Worm (Caenorhabditis elegans): ENCODE results near the gene ucp-4.

ucp-4 gene

ce11 chrV:9355371-9355770 is 21.3 kb downstream of the ucp-4 start, which contains the start of gene ttr-40:
Gene ttr-40 (minus strand): TSS chrV:9355471.
- no peak for TF ChIP-seq nhr-10 (tag; optimal IDR thresholded peaks at IDR 0.05)
- no peak for TF ChIP-seq mdl-1 (tag; optimal IDR thresholded peaks at IDR 0.05)
- no peak for TF ChIP-seq ztf-11 (tag; optimal IDR thresholded peaks at IDR 0.05)
- no peak for TF ChIP-seq snpc-4 (tag; optimal IDR thresholded peaks at IDR 0.05)
- no peak for TF ChIP-seq elt-1 (tag; optimal IDR thresholded peaks at IDR 0.05)
- TF ChIP-seq nhr-77 (tag; optimal IDR thresholded peaks at IDR 0.05), result no peak

- no peak for TF ChIP-seq mab-5 (tag; optimal IDR thresholded peaks at IDR 0.05)
- TF ChIP-seq gmeb-1 (tag; optimal IDR thresholded peaks at IDR 0.05), result no peak
- peak; percentile 59 for TF ChIP-seq fos-1 (tag; optimal IDR thresholded peaks at IDR 0.05)
- no peak for TF ChIP-seq R02D3.7 (tag; optimal IDR thresholded peaks at IDR 0.05)
These were observed 22.2 kb downstream of the ucp-4 start, which contains the start of gene ttr-49 for ce11 chrV:9356345-9356744. Gene ttr-49 (minus strand): TSS chrV:9356515.

ce11 chrV:9359674-9360073 is 25.6 kb downstream of the ucp-4 start, which contains the start of gene gpa-3:
Gene gpa-3 (minus strand): TSS chrV:9359774.
- TF ChIP-seq peb-1 (tag; optimal IDR thresholded peaks at IDR 0.05) (no peak), blmp-1 (tag; optimal IDR thresholded peaks at IDR 0.05; ENCODE audit: insufficient read depth) (no peak), alr-1 (tag; optimal IDR thresholded peaks at IDR 0.05) (no peak), mdl-1 (tag; optimal IDR thresholded peaks at IDR 0.05) (no peak), nhr-77 (tag; optimal IDR thresholded peaks at IDR 0.05) (no peak), F13H6.1 (tag; optimal IDR thresholded peaks at IDR 0.05) (no peak), nhr-23 (tag; optimal IDR thresholded peaks at IDR 0.05) (no peak)

DNA sequence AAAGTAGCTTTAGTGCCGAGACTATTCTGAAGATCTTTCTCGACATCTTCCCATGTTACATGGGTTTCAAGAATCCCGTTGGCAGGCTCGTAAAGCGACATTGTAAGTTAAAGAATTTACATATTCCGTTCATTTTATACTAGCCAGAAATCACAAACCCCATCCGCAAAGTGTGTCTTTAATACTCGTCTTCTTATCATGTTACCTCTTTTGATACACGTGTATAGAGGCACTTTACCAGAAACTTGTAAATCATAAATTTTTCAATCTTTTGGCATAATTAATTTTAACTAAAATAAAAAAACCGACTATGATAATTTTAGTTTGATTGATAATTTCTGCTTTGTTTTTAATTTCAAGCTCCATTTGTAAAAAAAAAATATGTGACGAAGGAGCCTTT is 36.9 kb downstream of the ucp-4 start, which contains the start of gene E02C12.6:
Gene E02C12.6 (minus strand): TSS at position 101 of the 400 bp plus-strand sequence.
- TF ChIP-seq zag-1 (tag; optimal IDR thresholded peaks at IDR 0.05) (no peak), dmd-4 (tag; optimal IDR thresholded peaks at IDR 0.05) (no peak), crh-2 (tag; optimal IDR thresholded peaks at IDR 0.05) (no peak), lin-13 (GFP tag; optimal IDR thresholded peaks at IDR 0.05) (no peak), alr-1 (tag; optimal IDR thresholded peaks at IDR 0.05) (no peak), lsy-2 (tag; optimal IDR thresholded peaks at IDR 0.05) (no peak), sma-9 (GFP tag; optimal IDR thresholded peaks at IDR 0.05) (no peak), sma-9 (tag; optimal IDR thresholded peaks at IDR 0.05) (no peak), nhr-25 (tag; optimal IDR thresholded peaks at IDR 0.05) (no peak), nhr-12 (tag; optimal IDR thresholded peaks at IDR 0.05) (no peak), fos-1 (tag; optimal IDR thresholded peaks at IDR 0.05) (no peak), sma-3 (GFP tag; optimal IDR thresholded peaks at IDR 0.05) (no peak)

ce11 chrV:9373473-9373872 is 39.4 kb downstream of the ucp-4 start, which contains the start of gene E02C12.8:
Gene E02C12.8 (minus strand): TSS chrV:9373613.
- no peak for TF ChIP-seq blmp-1 (tag; optimal IDR thresholded peaks at IDR 0.05; ENCODE audit: insufficient read depth)
- TF ChIP-seq nhr-129 (tag; optimal IDR thresholded peaks at IDR 0.05), result peak; percentile 24
- peak; percentile 93 for TF ChIP-seq fos-1 (tag; optimal IDR thresholded peaks at IDR 0.05)
- peak; percentile 24 for TF ChIP-seq crh-2 (tag; optimal IDR thresholded peaks at IDR 0.05)
- peak; percentile 16 for TF ChIP-seq sma-9 (GFP tag; optimal IDR thresholded peaks at IDR 0.05)
- TF ChIP-seq sma-9 (tag; optimal IDR thresholded peaks at IDR 0.05), result no peak
- no peak for TF ChIP-seq Y55F3AM.14 (GFP tag; optimal IDR thresholded peaks at IDR 0.05)

DNA sequence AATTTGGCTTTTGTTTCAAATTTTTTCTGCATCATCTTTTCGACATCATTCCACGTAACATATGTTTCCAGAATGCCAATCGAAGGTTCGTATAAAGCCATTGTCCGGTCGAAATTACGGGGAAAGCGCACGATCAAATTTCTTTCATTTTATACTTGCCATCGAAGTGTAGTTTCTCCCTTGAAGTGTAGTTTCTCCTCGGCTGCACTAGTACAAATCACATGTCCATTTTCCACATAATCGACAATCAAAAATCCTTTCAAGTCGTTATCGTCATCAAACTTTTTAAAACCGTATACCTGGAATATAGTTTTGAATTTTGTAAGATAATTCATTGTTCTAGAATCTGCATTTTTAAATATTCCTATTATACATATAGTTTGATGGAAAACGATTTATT is 41.3 kb downstream of the ucp-4 start, which contains the start of gene E02C12.9:
Gene E02C12.9 (minus strand): TSS at position 101 of the 400 bp plus-strand sequence.
- no peak for TF ChIP-seq sma-3 (GFP tag; optimal IDR thresholded peaks at IDR 0.05)
- TF ChIP-seq nhr-10 (tag; optimal IDR thresholded peaks at IDR 0.05), result no peak
- TF ChIP-seq gmeb-1 (tag; optimal IDR thresholded peaks at IDR 0.05), result no peak
- TF ChIP-seq lin-11 (tag; optimal IDR thresholded peaks at IDR 0.05), result no peak
- TF ChIP-seq nhr-237 (tag; optimal IDR thresholded peaks at IDR 0.05), result no peak

DNA sequence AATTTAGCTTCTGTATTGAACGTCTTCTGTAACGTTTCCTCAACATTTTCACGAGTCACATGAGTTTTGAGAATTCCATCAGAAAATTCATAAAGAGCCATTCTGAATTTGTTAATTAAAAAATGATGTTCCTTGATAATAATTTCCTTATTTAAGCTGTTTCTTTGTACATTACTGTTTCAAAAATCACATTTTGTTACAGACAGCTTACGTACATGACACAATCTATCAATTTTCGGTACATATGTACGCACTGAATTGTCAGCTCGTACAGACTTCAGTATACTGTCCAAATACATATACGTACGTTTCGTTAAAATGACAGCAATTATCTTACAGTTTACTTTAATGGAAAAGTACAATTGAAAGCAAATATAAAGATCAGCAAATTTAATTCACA is 42.3 kb downstream of the ucp-4 start, which contains the start of gene E02C12.19:
Gene E02C12.19 (minus strand): TSS at position 101 of the 400 bp plus-strand sequence.
- TF ChIP-seq lin-11 (tag; optimal IDR thresholded peaks at IDR 0.05) (no peak), nhr-21 (tag; optimal IDR thresholded peaks at IDR 0.05) (no peak), nhr-23 (tag; optimal IDR thresholded peaks at IDR 0.05) (no peak), F13H6.1 (tag; optimal IDR thresholded peaks at IDR 0.05) (no peak), unc-55 (GFP tag; optimal IDR thresholded peaks at IDR 0.05) (no peak), nhr-129 (tag; optimal IDR thresholded peaks at IDR 0.05) (no peak), lsy-2 (tag; optimal IDR thresholded peaks at IDR 0.05) (no peak), dmd-4 (tag; optimal IDR thresholded peaks at IDR 0.05) (no peak), blmp-1 (tag; optimal IDR thresholded peaks at IDR 0.05; ENCODE audit: insufficient read depth) (no peak), snpc-4 (tag; optimal IDR thresholded peaks at IDR 0.05) (no peak), nhr-10 (tag; optimal IDR thresholded peaks at IDR 0.05) (no peak), lin-39 (tag; optimal IDR thresholded peaks at IDR 0.05) (no peak), C34F6.9 (tag; optimal IDR thresholded peaks at IDR 0.05) (no peak)

Measured in whole organism, L2 larva.